Fruit fly (Drosophila melanogaster) Kc167 (cell line): ENCODE results near the gene CG17121.

Source experiments
- Myc ChIP-seq: fragments of >200 bp; optimal IDR thresholded peaks from 2 replicates; lab custom pipeline; 2017; ENCODE audit warnings: missing external identifiers
- Sin3A ChIP-seq: fragments of >200 bp; optimal IDR thresholded peaks from 2 replicates; lab custom pipeline; 2018; ENCODE audit warnings: missing external identifiers
- h ChIP-seq: fragments of >200 bp; optimal IDR thresholded peaks from 3 replicates; lab custom pipeline; 2018; ENCODE audit warnings: missing external identifiers
- insv ChIP-seq: fragments of >200 bp; optimal IDR thresholded peaks from 3 replicates; lab custom pipeline; 2018; ENCODE audit warnings: missing external identifiers
- psq ChIP-seq: fragments of >200 bp; optimal IDR thresholded peaks from 2 replicates; lab custom pipeline; 2017; ENCODE audit warnings: missing external identifiers
- ttk ChIP-seq: sonication (Bioruptor generic); optimal IDR thresholded peaks from 2 replicates; lab custom pipeline; 2017; ENCODE audit warnings: missing external identifiers

CG17121 gene

DNA sequence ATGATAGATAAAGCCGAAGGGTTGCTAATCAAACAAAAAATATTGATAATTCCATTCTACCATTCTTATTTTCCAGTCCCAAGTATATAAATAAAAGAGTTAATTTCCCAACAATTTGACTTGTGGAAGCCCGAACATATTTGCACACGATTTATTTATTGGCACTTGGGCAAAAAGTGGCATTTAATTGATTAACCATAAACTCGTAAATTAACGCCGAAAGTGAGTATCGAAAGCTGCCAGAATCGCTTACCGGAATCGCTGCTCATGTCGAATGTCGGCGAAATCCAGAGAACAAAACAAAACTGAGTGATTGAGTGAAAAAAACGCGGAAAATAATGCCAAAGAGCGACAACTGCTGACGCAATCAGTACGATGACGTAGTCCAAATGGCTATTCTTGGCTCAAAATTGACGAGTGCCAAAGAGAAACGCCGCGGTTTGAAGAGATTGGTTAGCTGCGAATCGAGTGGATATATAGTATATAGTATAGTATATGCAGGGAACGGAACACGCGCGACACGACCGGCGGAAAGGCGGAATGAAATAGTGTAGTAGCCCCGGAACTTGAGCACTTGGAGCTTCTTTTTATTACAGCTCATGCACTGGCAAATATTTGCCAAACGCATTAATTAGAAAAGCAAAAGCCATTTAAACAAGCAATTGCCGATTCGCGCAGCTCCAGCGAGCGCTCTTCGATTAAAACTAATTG is 49.9 kb downstream of the CG17121 start, which contains the start of gene Nha2:
Gene Nha2 (minus strand): TSS at position 617 of the 711 bp plus-strand sequence.
- TF ChIP-seq ttk (lab: Kevin White, UChicago) = no peak
- TF ChIP-seq insv (lab: Kevin White, UChicago) = no peak
- no peak for TF ChIP-seq h
- no peak for TF ChIP-seq Myc (lab: Kevin White, UChicago)
- no peak for TF ChIP-seq Sin3A (lab: Kevin White, UChicago)
- TF ChIP-seq psq (lab: Kevin White, UChicago) = no peak
